Fruit fly (Drosophila melanogaster): ENCODE results near the gene CG32407.

CG32407 gene

DNA sequence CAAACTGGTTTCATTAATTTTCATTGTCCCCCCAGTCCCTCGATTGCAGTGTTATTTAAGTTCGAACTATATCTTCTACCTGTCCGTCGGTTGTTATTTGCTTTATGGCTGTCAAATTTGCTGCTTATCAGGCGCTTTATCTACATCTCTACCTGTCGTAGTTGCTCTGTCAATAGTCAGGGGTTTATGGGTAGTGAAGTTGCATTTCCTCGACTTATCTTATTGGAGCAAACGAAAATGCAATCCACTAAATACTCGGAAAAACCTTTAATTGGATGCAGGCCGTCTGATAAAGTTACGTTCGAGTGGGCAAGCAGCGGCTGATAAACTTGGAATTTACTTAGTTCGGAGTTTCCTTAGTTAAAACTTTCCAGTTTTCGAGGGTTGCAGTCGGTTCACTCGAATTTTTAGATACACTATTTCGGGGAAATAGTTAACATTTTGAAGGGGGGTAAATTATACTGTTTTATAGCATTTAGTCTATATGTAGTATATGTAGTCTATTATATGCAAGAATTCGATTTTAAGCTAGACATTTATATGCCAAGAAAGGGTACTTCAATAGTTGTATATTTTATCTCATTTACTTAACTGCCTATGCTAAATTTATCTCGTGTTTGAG, 25.4 kb downstream of the CG32407 start (continued):
- TF ChIP-seq CG1233 (GFP tag; optimal IDR thresholded peaks at IDR 0.05) (no peak), CG4617 (GFP tag; optimal IDR thresholded peaks at IDR 0.05; ENCODE audit: borderline replicate concordance) (no peak), Ravus (GFP tag; IDR thresholded peaks at IDR 0.05) (no peak), seq (GFP tag; IDR thresholded peaks at IDR 0.05) (no peak), prd (optimal IDR thresholded peaks at IDR 0.05) (no peak), prd (GFP tag; IDR thresholded peaks at IDR 0.05) (no peak), CG13123 (GFP tag; optimal IDR thresholded peaks at IDR 0.05) (no peak), sd (tag; optimal IDR thresholded peaks at IDR 0.05) (peak; percentile 57), CG10654 (GFP tag; optimal IDR thresholded peaks at IDR 0.05) (no peak), Lpt (GFP tag; optimal IDR thresholded peaks at IDR 0.05) (no peak), CG8359 (GFP tag; optimal IDR thresholded peaks at IDR 0.05; ENCODE audit: borderline replicate concordance) (peak; percentile 9), tup (GFP tag; optimal IDR thresholded peaks at IDR 0.05) (no peak), CG15479 (GFP tag; optimal IDR thresholded peaks at IDR 0.05) (peak; percentile 14), ATbp (GFP tag; optimal IDR thresholded peaks at IDR 0.05) (peak; percentile 27), oc (tag; optimal IDR thresholded peaks at IDR 0.05) (no peak), CG10321 (GFP tag; IDR thresholded peaks at IDR 0.05) (no peak), Drgx (GFP tag; IDR thresholded peaks at IDR 0.05) (no peak), CG13287 (GFP tag; IDR thresholded peaks at IDR 0.05; ENCODE audit: partially characterized antibody) (no peak), CG12942 (GFP tag; optimal IDR thresholded peaks at IDR 0.05) (no peak), slp2 (GFP tag; optimal IDR thresholded peaks at IDR 0.05) (no peak), trh (GFP tag; optimal IDR thresholded peaks at IDR 0.05) (no peak), twi (tag; optimal IDR thresholded peaks at IDR 0.05) (peak; percentile 9), Atf-2 (GFP tag; optimal IDR thresholded peaks at IDR 0.05) (no peak), CG33213 (GFP tag; optimal IDR thresholded peaks at IDR 0.05) (no peak), CG33557 (GFP tag; optimal IDR thresholded peaks at IDR 0.05) (peak; percentile 49), CG9609 (GFP tag; optimal IDR thresholded peaks at IDR 0.05) (no peak), unpg (GFP tag; optimal IDR thresholded peaks at IDR 0.05) (no peak), CG42726 (GFP tag; IDR thresholded peaks at IDR 0.05; ENCODE audit: partially characterized antibody) (no peak), Ptx1 (GFP tag; IDR thresholded peaks at IDR 0.05) (no peak), Abd-B (GFP tag; optimal IDR thresholded peaks at IDR 0.05) (no peak), ftz-f1 (GFP tag; optimal IDR thresholded peaks at IDR 0.05) (no peak), CG12744 (GFP tag; optimal IDR thresholded peaks at IDR 0.05) (no peak), Hmr (GFP tag; optimal IDR thresholded peaks at IDR 0.05) (no peak), Vsx1 (GFP tag; optimal IDR thresholded peaks at IDR 0.05) (peak; percentile 26), sc (optimal IDR thresholded peaks at IDR 0.05) (no peak), sc (GFP tag; optimal IDR thresholded peaks at IDR 0.05) (no peak), BtbVII (GFP tag; optimal IDR thresholded peaks at IDR 0.05) (no peak), CG8281 (tag; optimal IDR thresholded peaks at IDR 0.05) (no peak), chm (GFP tag; IDR thresholded peaks at IDR 0.05) (no peak), dati (GFP tag; IDR thresholded peaks at IDR 0.05) (no peak), MTF-1 (GFP tag; optimal IDR thresholded peaks at IDR 0.05; ENCODE audit: borderline replicate concordance) (no peak), CHES-1-like (GFP tag; optimal IDR thresholded peaks at IDR 0.05) (no peak), CG11504 (tag; optimal IDR thresholded peaks at IDR 0.05) (no peak), Gug (GFP tag; IDR thresholded peaks at IDR 0.05) (no peak), CG17829 (tag; optimal IDR thresholded peaks at IDR 0.05) (no peak), CG17186 (GFP tag; optimal IDR thresholded peaks at IDR 0.05) (no peak), Ada2b (GFP tag; IDR thresholded peaks at IDR 0.05) (no peak), sqz (GFP tag; optimal IDR thresholded peaks at IDR 0.05) (peak; percentile 3), sob (GFP tag; IDR thresholded peaks at IDR 0.05) (no peak), MBD-R2 (GFP tag; IDR thresholded peaks at IDR 0.05) (no peak), CG16813 (GFP tag; IDR thresholded peaks at IDR 0.05; ENCODE audit: partially characterized antibody) (no peak)

Data from whole organism, embryonic.